Worm (Caenorhabditis elegans) whole organism, young adult: Measurements from ENCODE around the gene rpt-6.
A peak's percentile ranks its signal among the peaks of the same experiment; 100 is the strongest.

Experiments
- B0035.1 ChIP-seq: sonication (generic microtip); optimal IDR thresholded peaks from 2 replicates; lab custom pipeline; 2016; ENCODE audit warnings: missing genetic modification characterization, mild to moderate bottlenecking, missing compliant biosample characterization, missing genotype, missing genetic modification reagents
- B0261.1 ChIP-seq: sonication (generic microtip); optimal IDR thresholded peaks from 2 replicates; lab custom pipeline; 2016; ENCODE audit warnings: mild to moderate bottlenecking, missing genetic modification characterization, moderate library complexity, missing compliant biosample characterization
- C06A6.2 ChIP-seq: fragments of 200-800 bp; sonication (Bioruptor generic); conservative IDR thresholded peaks from 2 replicates; pipeline ENCODE4 v1.3.6; 2022; ENCODE audit warnings: missing genetic modification characterization, missing compliant biosample characterization
- F37B4.10 ChIP-seq: fragments of 200-800 bp; sonication (Bioruptor generic); IDR thresholded peaks from 2 replicates; pipeline ENCODE4 v1.3.6; 2022; ENCODE audit warnings: missing genetic modification characterization, missing compliant biosample characterization
- F49E8.2 ChIP-seq: sonication (generic microtip); optimal IDR thresholded peaks from 3 replicates; lab custom pipeline; 2017; ENCODE audit warnings: missing genetic modification characterization, mild to moderate bottlenecking, missing compliant biosample characterization, antibody characterized with exemption, moderate library complexity; ENCODE audit not compliant: insufficient read depth
- T07F8.4 ChIP-seq: sonication (generic microtip); optimal IDR thresholded peaks from 2 replicates; lab custom pipeline; 2016; ENCODE audit warnings: mild to moderate bottlenecking, missing genetic modification characterization, moderate library complexity, missing compliant biosample characterization
- T26A5.8 ChIP-seq: sonication (generic microtip); optimal IDR thresholded peaks from 2 replicates; lab custom pipeline; 2016; ENCODE audit warnings: missing genetic modification characterization, missing compliant biosample characterization
- Y53F4B.3 ChIP-seq: fragments of 200-800 bp; sonication (Bioruptor generic); IDR thresholded peaks from 2 replicates; pipeline ENCODE4 v1.3.6; 2022; ENCODE audit warnings: missing genetic modification reagents, missing genetic modification characterization, missing compliant biosample characterization
- Y67H2A.10 ChIP-seq: fragments of 200-800 bp; sonication (Bioruptor generic); conservative IDR thresholded peaks from 2 replicates; pipeline ENCODE4 v1.3.6; 2022; ENCODE audit warnings: missing genetic modification reagents, missing genetic modification characterization, missing compliant biosample characterization
- Y95B8A.8 ChIP-seq: fragments of 200-800 bp; sonication (Bioruptor generic); IDR thresholded peaks from 2 replicates; pipeline ENCODE4 v1.3.6; 2022; ENCODE audit warnings: missing genetic modification reagents, missing genetic modification characterization, missing compliant biosample characterization
- aptf-2 ChIP-seq: fragments of 200-800 bp; sonication (Bioruptor generic); conservative IDR thresholded peaks from 2 replicates; pipeline ENCODE4 v1.3.6; 2022; ENCODE audit warnings: missing genetic modification reagents, missing genetic modification characterization, missing compliant biosample characterization
- atf-7 ChIP-seq: sonication (generic microtip); optimal IDR thresholded peaks from 2 replicates; lab custom pipeline; 2017; ENCODE audit warnings: mild to moderate bottlenecking, missing genetic modification characterization, missing compliant biosample characterization
- attf-5 ChIP-seq: fragments of 200-800 bp; sonication (Bioruptor generic); optimal IDR thresholded peaks from 2 replicates; lab custom pipeline; 2018; ENCODE audit warnings: mild to moderate bottlenecking, missing genetic modification characterization, missing compliant biosample characterization
- bed-1 ChIP-seq: fragments of 200-800 bp; sonication (Bioruptor generic); IDR thresholded peaks from 2 replicates; pipeline ENCODE4 v1.3.6; 2022; ENCODE audit warnings: missing genetic modification reagents, missing genetic modification characterization, missing compliant biosample characterization
- bed-2 ChIP-seq: fragments of 200-800 bp; sonication (Bioruptor generic); IDR thresholded peaks from 2 replicates; pipeline ENCODE4 v1.3.6; 2022; ENCODE audit warnings: missing genetic modification reagents, missing genetic modification characterization, missing compliant biosample characterization
- cebp-2 ChIP-seq: fragments of 200-800 bp; sonication (Bioruptor generic); IDR thresholded peaks from 2 replicates; pipeline ENCODE4 v1.3.6; 2022; ENCODE audit warnings: missing genetic modification characterization, missing compliant biosample characterization
- ceh-40 ChIP-seq: fragments of 200-800 bp; sonication (Bioruptor generic); IDR thresholded peaks from 2 replicates; pipeline ENCODE4 v1.3.6; 2022; ENCODE audit warnings: missing genetic modification characterization, missing compliant biosample characterization
- chd-7 ChIP-seq: sonication (generic microtip); optimal IDR thresholded peaks from 2 replicates; lab custom pipeline; 2016; ENCODE audit warnings: mild to moderate bottlenecking, missing genetic modification characterization, moderate library complexity, missing compliant biosample characterization
- die-1 ChIP-seq: sonication (generic microtip); optimal IDR thresholded peaks from 2 replicates; lab custom pipeline; 2016; ENCODE audit warnings: missing genotype, mild to moderate bottlenecking, missing genetic modification characterization, missing compliant biosample characterization
- egl-18 ChIP-seq: fragments of 200-800 bp; sonication (Bioruptor generic); IDR thresholded peaks from 2 replicates; pipeline ENCODE4 v1.3.6; 2022; ENCODE audit warnings: missing genetic modification reagents, missing genetic modification characterization, missing compliant biosample characterization
- egl-44 ChIP-seq: fragments of 200-800 bp; sonication (Bioruptor generic); IDR thresholded peaks from 2 replicates; pipeline ENCODE4 v1.3.6; 2022; ENCODE audit warnings: missing genetic modification reagents, missing genetic modification characterization, missing compliant biosample characterization
- ets-4 ChIP-seq: fragments of 200-800 bp; sonication (Bioruptor generic); optimal IDR thresholded peaks from 2 replicates; lab custom pipeline; 2018; ENCODE audit warnings: mild to moderate bottlenecking, missing genetic modification characterization, missing compliant biosample characterization
- gei-17 ChIP-seq: fragments of 200-800 bp; sonication (Bioruptor generic); optimal IDR thresholded peaks from 2 replicates; lab custom pipeline; 2018; ENCODE audit warnings: mild to moderate bottlenecking, missing genetic modification characterization, missing compliant biosample characterization
- him-1 ChIP-seq: sonication (generic microtip); optimal IDR thresholded peaks from 2 replicates; lab custom pipeline; 2016; ENCODE audit warnings: missing genotype, missing genetic modification reagents, missing genetic modification characterization, missing compliant biosample characterization
- hlh-12 ChIP-seq: sonication (generic microtip); optimal IDR thresholded peaks from 2 replicates; lab custom pipeline; 2016; ENCODE audit warnings: missing genetic modification characterization, missing compliant biosample characterization
- hmg-1.2 ChIP-seq: fragments of 200-800 bp; sonication (Bioruptor generic); IDR thresholded peaks from 2 replicates; pipeline ENCODE4 v1.3.6; 2022; ENCODE audit warnings: missing genetic modification reagents, missing genetic modification characterization, missing compliant biosample characterization
- hmg-20 ChIP-seq: fragments of 200-800 bp; sonication (Bioruptor generic); IDR thresholded peaks from 2 replicates; pipeline ENCODE4 v1.3.6; 2022; ENCODE audit warnings: missing genetic modification reagents, missing genetic modification characterization, missing compliant biosample characterization
- hrde-1 ChIP-seq: sonication (generic microtip); optimal IDR thresholded peaks from 2 replicates; lab custom pipeline; 2016; ENCODE audit warnings: missing genetic modification characterization, mild to moderate bottlenecking, missing compliant biosample characterization, moderate library complexity, missing genotype, missing genetic modification reagents, borderline replicate concordance
- hsf-1 ChIP-seq: fragments of 200-800 bp; sonication (Bioruptor generic); IDR thresholded peaks from 2 replicates; pipeline ENCODE4 v1.3.6; 2022; ENCODE audit warnings: missing genetic modification reagents, missing genetic modification characterization, missing compliant biosample characterization
- lin-40 ChIP-seq: sonication (generic microtip); optimal IDR thresholded peaks from 2 replicates; lab custom pipeline; 2016; ENCODE audit warnings: missing genetic modification characterization, mild to moderate bottlenecking, missing compliant biosample characterization, missing genotype, missing genetic modification reagents
- lsl-1 ChIP-seq: fragments of 200-800 bp; sonication (Bioruptor generic); optimal IDR thresholded peaks from 2 replicates; lab custom pipeline; 2018; ENCODE audit warnings: mild to moderate bottlenecking, missing genetic modification characterization, moderate library complexity, missing compliant biosample characterization
- lsy-27 ChIP-seq: sonication (generic microtip); optimal IDR thresholded peaks from 2 replicates; lab custom pipeline; 2017; ENCODE audit warnings: missing genetic modification characterization, mild to moderate bottlenecking, missing compliant biosample characterization, antibody characterized with exemption, missing genotype, borderline replicate concordance; ENCODE audit not compliant: insufficient read depth
- madf-8 ChIP-seq: fragments of 200-800 bp; sonication (Bioruptor generic); conservative IDR thresholded peaks from 2 replicates; pipeline ENCODE4 v1.3.6; 2022; ENCODE audit warnings: missing genetic modification reagents, missing genetic modification characterization, missing compliant biosample characterization
- mcd-1 ChIP-seq: fragments of 200-800 bp; sonication (Bioruptor generic); IDR thresholded peaks from 2 replicates; pipeline ENCODE4 v1.3.6; 2022; ENCODE audit warnings: missing genetic modification reagents, missing genetic modification characterization, missing compliant biosample characterization
- mel-28 ChIP-seq: sonication (generic microtip); optimal IDR thresholded peaks from 2 replicates; lab custom pipeline; 2016; ENCODE audit warnings: borderline replicate concordance, mild to moderate bottlenecking, missing genetic modification characterization, missing compliant biosample characterization
- mxl-1 ChIP-seq: sonication (generic microtip); optimal IDR thresholded peaks from 2 replicates; lab custom pipeline; 2016; ENCODE audit warnings: missing genetic modification characterization, missing compliant biosample characterization
- nfyb-1 ChIP-seq: fragments of 200-800 bp; sonication (Bioruptor generic); IDR thresholded peaks from 2 replicates; pipeline ENCODE4 v1.3.6; 2022; ENCODE audit warnings: missing genetic modification reagents, missing genetic modification characterization, missing compliant biosample characterization
- pha-4 ChIP-seq: fragments of 150-350 bp; sonication (generic microtip); optimal IDR thresholded peaks from 2 replicates; lab custom pipeline; 2014; ENCODE audit warnings: missing biosample characterization, missing genetic modification reagents, missing genetic modification characterization
- rpc-1 ChIP-seq, 2 experiments: fragments of 150-350 bp in 1 of 2; sonication (generic microtip) in 1 of 2; optimal IDR thresholded peaks; 2 replicates each; lab custom pipeline; 2014 to 2018; ENCODE audit warnings: missing biosample characterization in 1 of 2, missing genetic modification characterization in 1 of 2, missing genetic modification reagents in 1 of 2, missing genotype in 1 of 2
- snpc-1.1 ChIP-seq: sonication (generic microtip); optimal IDR thresholded peaks from 2 replicates; lab custom pipeline; 2017; ENCODE audit warnings: missing genetic modification characterization, mild to moderate bottlenecking, missing compliant biosample characterization, antibody characterized with exemption, moderate library complexity, missing genotype, missing genetic modification reagents; ENCODE audit not compliant: insufficient read depth
- snpc-1.3 ChIP-seq: sonication (generic microtip); optimal IDR thresholded peaks from 2 replicates; lab custom pipeline; 2017; ENCODE audit warnings: missing genetic modification characterization, mild to moderate bottlenecking, missing compliant biosample characterization, antibody characterized with exemption, moderate library complexity, missing genotype, missing genetic modification reagents; ENCODE audit not compliant: insufficient read depth
- tbp1 ChIP-seq: fragments of 200-800 bp; sonication (Bioruptor generic); optimal IDR thresholded peaks from 2 replicates; lab custom pipeline; 2018; ENCODE audit warnings: mild to moderate bottlenecking, missing genetic modification characterization, missing compliant biosample characterization
- tbx-9 ChIP-seq: sonication (generic microtip); optimal IDR thresholded peaks from 2 replicates; lab custom pipeline; 2016; ENCODE audit warnings: borderline replicate concordance, missing genetic modification characterization, inconsistent platforms, missing compliant biosample characterization
- xnd-1 ChIP-seq: sonication (generic microtip); optimal IDR thresholded peaks from 2 replicates; lab custom pipeline; 2016; ENCODE audit warnings: missing genotype, missing genetic modification reagents, missing genetic modification characterization, missing compliant biosample characterization
- zim-3 ChIP-seq: sonication (generic microtip); optimal IDR thresholded peaks from 2 replicates; lab custom pipeline; 2017; ENCODE audit warnings: mild to moderate bottlenecking, missing genetic modification characterization, moderate library complexity, missing compliant biosample characterization
- ztf-22 ChIP-seq: fragments of 200-800 bp; sonication (Bioruptor generic); optimal IDR thresholded peaks from 2 replicates; lab custom pipeline; 2018; ENCODE audit warnings: mild to moderate bottlenecking, missing genetic modification characterization, moderate library complexity, missing compliant biosample characterization
- ztf-26 ChIP-seq: sonication (generic microtip); optimal IDR thresholded peaks from 2 replicates; lab custom pipeline; 2017; ENCODE audit warnings: missing genetic modification characterization, missing compliant biosample characterization
- ztf-28 ChIP-seq: fragments of 200-800 bp; sonication (Bioruptor generic); IDR thresholded peaks from 2 replicates; pipeline ENCODE4 v1.3.6; 2022; ENCODE audit warnings: missing genetic modification reagents, missing genetic modification characterization, missing compliant biosample characterization

Gene rpt-6

ce11 chrIII:12351301-12351700 lies 19.0 kb upstream of the rpt-6 start, which contains the start of the genes pph-4.1 and Y75B8A.31 (continued):
- TF ChIP-seq nfyb-1 (GFP tag; lab: Robert Waterston, UW), result peak; percentile 61; the same call in 1 of the 2 replicates
- peak; percentile 59; the same call in 1 of the 2 replicates for TF ChIP-seq Y67H2A.10
- peak; percentile 43; the same call in 1 of the 2 replicates for TF ChIP-seq hmg-1.2 (GFP tag; lab: Robert Waterston, UW)
- no peak for TF ChIP-seq zim-3 (tag; lab: Kevin White, UChicago)
- no peak for TF ChIP-seq hlh-12 (tag; lab: Kevin White, UChicago)
- no peak for TF ChIP-seq Y53F4B.3 (GFP tag; lab: Robert Waterston, UW)
- no peak for TF ChIP-seq gei-17 (GFP tag; lab: Kevin White, UChicago)
- no peak for TF ChIP-seq F37B4.10 (GFP tag; lab: Robert Waterston, UW)
- TF ChIP-seq ztf-28 (GFP tag; lab: Robert Waterston, UW), result peak; percentile 74; the same call in 1 of the 2 replicates
- no peak for TF ChIP-seq bed-1 (GFP tag; lab: Robert Waterston, UW)
- peak; percentile 79 for TF ChIP-seq lin-40 (tag; lab: Kevin White, UChicago)
- TF ChIP-seq bed-2 (GFP tag; lab: Robert Waterston, UW), result no peak
- TF ChIP-seq ztf-26 (tag; lab: Kevin White, UChicago), result peak; percentile 42
- no peak for TF ChIP-seq hrde-1 (tag; lab: Kevin White, UChicago)
- TF ChIP-seq atf-7 (tag; lab: Kevin White, UChicago), result no peak
- TF ChIP-seq hmg-20 (GFP tag; lab: Robert Waterston, UW), result 0 out of 2 replicates have a peak, but pooled peaks have one; percentile 15
- no peak for TF ChIP-seq ets-4 (GFP tag; lab: Kevin White, UChicago)
- TF ChIP-seq ztf-22 (GFP tag; lab: Kevin White, UChicago), result no peak
- no peak for TF ChIP-seq mel-28 (tag; lab: Kevin White, UChicago)
- peak; percentile 70; the same call in 1 of the 2 replicates for TF ChIP-seq Y95B8A.8 (GFP tag; lab: Robert Waterston, UW)
- peak; percentile 20 for TF ChIP-seq pha-4 (tag; lab: Kevin White, UChicago)
- TF ChIP-seq egl-44 (GFP tag; lab: Robert Waterston, UW), result no peak
- peak; percentile 45 for TF ChIP-seq snpc-1.3 (tag; lab: Kevin White, UChicago)
- TF ChIP-seq B0261.1 (tag; lab: Kevin White, UChicago), result no peak
- TF ChIP-seq C06A6.2 (GFP tag; lab: Robert Waterston, UW), result no peak
- TF ChIP-seq xnd-1 (tag; lab: Kevin White, UChicago), result peak; percentile 36
- TF ChIP-seq hsf-1, result no peak
- TF ChIP-seq tbp1, result peak; percentile 54
- no peak for TF ChIP-seq rpc-1 (optimal IDR thresholded peaks at IDR 0.05; lab: Kevin White, UChicago)
- TF ChIP-seq rpc-1 (tag; optimal IDR thresholded peaks at IDR 0.05; lab: Kevin White, UChicago), result no peak
- peak; percentile 41; the same call in 1 of the 2 replicates for TF ChIP-seq madf-8
- peak; percentile 48 for TF ChIP-seq snpc-1.1 (tag; lab: Kevin White, UChicago)
- no peak for TF ChIP-seq tbx-9 (tag; lab: Kevin White, UChicago)
- TF ChIP-seq T26A5.8 (tag; lab: Kevin White, UChicago), result no peak
- TF ChIP-seq die-1 (tag; lab: Kevin White, UChicago), result no peak
- no peak for TF ChIP-seq lsy-27 (tag; lab: Kevin White, UChicago)
- no peak for TF ChIP-seq egl-18 (GFP tag; lab: Robert Waterston, UW)
- TF ChIP-seq ceh-40 (GFP tag; lab: Robert Waterston, UW), result no peak
- no peak for TF ChIP-seq F49E8.2
- no peak for TF ChIP-seq mxl-1 (tag; lab: Kevin White, UChicago)
- peak; percentile 68 for TF ChIP-seq lsl-1 (GFP tag; lab: Kevin White, UChicago)
- TF ChIP-seq mcd-1 (GFP tag; lab: Robert Waterston, UW), result peak; percentile 98
- no peak for TF ChIP-seq B0035.1
- TF ChIP-seq him-1 (tag; lab: Kevin White, UChicago), result no peak
- TF ChIP-seq cebp-2 (GFP tag; lab: Robert Waterston, UW), result no peak
- TF ChIP-seq T07F8.4 (tag; lab: Kevin White, UChicago), result no peak
- TF ChIP-seq aptf-2 (GFP tag; lab: Robert Waterston, UW), result no peak; the same call in 1 of the 2 replicates
- TF ChIP-seq attf-5 (GFP tag; lab: Kevin White, UChicago), result peak; percentile 85
- TF ChIP-seq chd-7 (tag; lab: Kevin White, UChicago), result no peak
